Worm (Caenorhabditis elegans): ENCODE results near the gene srj-14.

DNA sequence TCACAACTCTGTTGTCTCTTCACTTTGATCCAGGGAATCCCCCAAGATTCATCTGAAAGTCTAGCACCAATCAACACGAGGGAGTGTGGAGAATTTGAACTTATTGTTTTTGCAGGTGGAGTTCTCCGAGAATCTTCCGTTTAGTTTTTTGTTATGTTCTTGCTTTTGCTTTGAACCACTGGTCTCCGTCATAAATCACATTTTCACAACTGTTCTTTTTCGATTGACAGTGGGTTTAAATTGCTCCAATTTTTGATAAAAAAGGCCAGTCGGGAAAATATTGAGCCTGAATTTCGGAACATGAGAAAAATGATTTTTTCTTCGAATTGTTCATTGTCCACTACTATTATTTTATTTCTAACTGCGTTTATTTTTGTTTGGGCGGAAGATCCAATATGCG lies 47.6 kb upstream of the srj-14 start, which contains the start of gene F10G2.10:
- TF ChIP-seq him-1 (tag; optimal IDR thresholded peaks at IDR 0.05) (no peak), W03F9.2 (tag; optimal IDR thresholded peaks at IDR 0.05) (no peak), dao-5 (tag; optimal IDR thresholded peaks at IDR 0.05) (no peak)
